Worm (Caenorhabditis elegans) whole organism, L4 larva: Measurements from ENCODE around the gene F14D7.14.

Experiments
- D1046.2 ChIP-seq: fragments of 200-800 bp; sonication (Bioruptor generic); IDR thresholded peaks from 2 replicates; pipeline ENCODE4 v1.3.6; 2022; ENCODE audit warnings: missing genetic modification characterization, missing compliant biosample characterization
- F26F4.8 ChIP-seq: fragments of 200-800 bp; sonication (Bioruptor generic); conservative IDR thresholded peaks from 2 replicates; pipeline ENCODE4 v1.3.6; 2022; ENCODE audit warnings: missing genetic modification characterization, missing compliant biosample characterization
- F44E2.7 ChIP-seq: fragments of 200-800 bp; sonication (Bioruptor generic); IDR thresholded peaks from 2 replicates; pipeline ENCODE4 v2.1.2; 2022; ENCODE audit warnings: missing genetic modification characterization, missing compliant biosample characterization
- R02D3.7 ChIP-seq: fragments of 150-350 bp; sonication (generic microtip); optimal IDR thresholded peaks from 3 replicates; lab custom pipeline; 2014; ENCODE audit warnings: missing biosample characterization, missing genetic modification characterization
- T20F7.1 ChIP-seq: fragments of 200-800 bp; sonication (Bioruptor generic); optimal IDR thresholded peaks from 2 replicates; lab custom pipeline; 2018; ENCODE audit warnings: mild to moderate bottlenecking, missing genetic modification characterization, missing compliant biosample characterization
- Y75B8A.6 ChIP-seq: fragments of 200-800 bp; sonication (Bioruptor generic); IDR thresholded peaks from 2 replicates; pipeline ENCODE4 v1.3.6; 2022; ENCODE audit warnings: missing genetic modification reagents, missing genetic modification characterization, missing compliant biosample characterization
- ZK337.2 ChIP-seq: fragments of 200-800 bp; sonication (Bioruptor generic); IDR thresholded peaks from 2 replicates; pipeline ENCODE4 v1.3.6; 2022; ENCODE audit warnings: missing genetic modification reagents, missing genetic modification characterization, missing compliant biosample characterization
- aha-1 ChIP-seq: fragments of 150-350 bp; peaks from one replicate; lab custom pipeline; 2014; ENCODE audit warnings: missing biosample characterization, missing genetic modification characterization
- attf-4 ChIP-seq: sonication (generic microtip); optimal IDR thresholded peaks from 3 replicates; lab custom pipeline; 2017; ENCODE audit warnings: missing biosample characterization, missing genetic modification characterization
- ceh-32 ChIP-seq: sonication (generic microtip); optimal IDR thresholded peaks from 2 replicates; lab custom pipeline; 2016; ENCODE audit warnings: mild to moderate bottlenecking, missing genetic modification characterization, missing compliant biosample characterization; ENCODE audit not compliant: poor library complexity
- ceh-44 ChIP-seq: fragments of 200-800 bp; sonication (Bioruptor generic); IDR thresholded peaks from 2 replicates; pipeline ENCODE4 v1.3.6; 2022; ENCODE audit warnings: missing genetic modification reagents, missing genetic modification characterization, missing compliant biosample characterization
- ceh-62 ChIP-seq: sonication (generic microtip); optimal IDR thresholded peaks from 2 replicates; lab custom pipeline; 2017; ENCODE audit warnings: missing biosample characterization, missing genetic modification characterization
- cey-2 ChIP-seq: sonication (generic microtip); optimal IDR thresholded peaks from 3 replicates; lab custom pipeline; 2017; ENCODE audit warnings: missing genetic modification characterization, mild to moderate bottlenecking, missing compliant biosample characterization, antibody characterized with exemption, borderline replicate concordance; ENCODE audit not compliant: insufficient read depth
- daf-16 ChIP-seq, 3 experiments: sonication (generic microtip); optimal IDR thresholded peaks; 2 replicates each; lab custom pipeline; 2016 to 2017; ENCODE audit warnings: missing genetic modification characterization in 3 of 3, missing genetic modification reagents in 3 of 3, mild to moderate bottlenecking in 2 of 3, missing compliant biosample characterization in 2 of 3, missing biosample characterization in 1 of 3, moderate library complexity in 1 of 3
- daf-19 ChIP-seq: fragments of 200-800 bp; sonication (Bioruptor generic); conservative IDR thresholded peaks from 2 replicates; pipeline ENCODE4 v1.3.6; 2022; ENCODE audit warnings: missing genetic modification characterization, missing compliant biosample characterization
- dmd-8 ChIP-seq: fragments of 200-800 bp; sonication (Bioruptor generic); IDR thresholded peaks from 2 replicates; pipeline ENCODE4 v1.3.6; 2022; ENCODE audit warnings: missing genetic modification characterization, missing compliant biosample characterization
- dmd-9 ChIP-seq: fragments of 200-800 bp; sonication (Bioruptor generic); IDR thresholded peaks from 2 replicates; pipeline ENCODE4 v1.3.6; 2022; ENCODE audit warnings: missing genetic modification reagents, missing genetic modification characterization, missing compliant biosample characterization
- duxl-1 ChIP-seq: sonication (generic microtip); optimal IDR thresholded peaks from 2 replicates; lab custom pipeline; 2016; ENCODE audit warnings: mild to moderate bottlenecking, missing genetic modification characterization, moderate library complexity, missing compliant biosample characterization; ENCODE audit not compliant: poor library complexity
- dve-1 ChIP-seq: sonication (generic microtip); optimal IDR thresholded peaks from 2 replicates; lab custom pipeline; 2017; ENCODE audit warnings: antibody characterized with exemption, mild to moderate bottlenecking, missing genetic modification characterization, missing compliant biosample characterization; ENCODE audit not compliant: insufficient read depth
- egl-43 ChIP-seq: fragments of 200-800 bp; sonication (Bioruptor generic); IDR thresholded peaks from 2 replicates; pipeline ENCODE4 v1.3.6; 2022; ENCODE audit warnings: missing genetic modification reagents, missing genetic modification characterization, missing compliant biosample characterization
- gei-8 ChIP-seq: fragments of 200-800 bp; sonication (Bioruptor generic); optimal IDR thresholded peaks from 2 replicates; lab custom pipeline; 2018; ENCODE audit warnings: mild to moderate bottlenecking, missing genetic modification characterization, missing compliant biosample characterization
- hif-1 ChIP-seq, 2 experiments: sonication (generic microtip); optimal IDR thresholded peaks; 2 replicates each; lab custom pipeline; 2016 to 2017; ENCODE audit warnings: missing compliant biosample characterization in 2 of 2, missing genetic modification characterization in 2 of 2, missing genetic modification reagents in 2 of 2, missing genotype in 2 of 2, mild to moderate bottlenecking in 1 of 2
- hlh-30 ChIP-seq: sonication (generic microtip); optimal IDR thresholded peaks from 2 replicates; lab custom pipeline; 2017; ENCODE audit warnings: antibody characterized with exemption, mild to moderate bottlenecking, missing genetic modification characterization, missing compliant biosample characterization; ENCODE audit not compliant: insufficient read depth
- lim-7 ChIP-seq: fragments of 200-800 bp; sonication (Bioruptor generic); IDR thresholded peaks from 2 replicates; pipeline ENCODE4 v1.3.6; 2022; ENCODE audit warnings: missing genetic modification characterization, missing compliant biosample characterization
- lin-1 ChIP-seq: fragments of 200-800 bp; sonication (Bioruptor generic); IDR thresholded peaks from 2 replicates; pipeline ENCODE4 v1.3.6; 2022; ENCODE audit warnings: missing genetic modification reagents, missing genetic modification characterization, missing compliant biosample characterization
- lin-13 ChIP-seq: fragments of 150-350 bp; optimal IDR thresholded peaks from 2 replicates; lab custom pipeline; 2014; ENCODE audit warnings: missing biosample characterization, missing genetic modification reagents, missing genetic modification characterization
- lir-3 ChIP-seq: sonication (generic microtip); optimal IDR thresholded peaks from 2 replicates; lab custom pipeline; 2016; ENCODE audit warnings: mild to moderate bottlenecking, missing genetic modification characterization, missing compliant biosample characterization
- mdl-1 ChIP-seq, 2 experiments: fragments of 150-350 bp in 1 of 2; sonication (generic microtip) in 1 of 2; optimal IDR thresholded peaks; 2 replicates each; lab custom pipeline; 2014 to 2017; ENCODE audit warnings: missing biosample characterization in 2 of 2, missing genetic modification characterization in 2 of 2
- mdt-29 ChIP-seq: fragments of 200-800 bp; sonication (Bioruptor generic); IDR thresholded peaks from 2 replicates; pipeline ENCODE4 v1.3.6; 2022; ENCODE audit warnings: missing genetic modification reagents, missing genetic modification characterization, missing compliant biosample characterization
- mxl-2 ChIP-seq: fragments of 200-800 bp; sonication (Bioruptor generic); conservative IDR thresholded peaks from 2 replicates; pipeline ENCODE4 v1.3.6; 2022; ENCODE audit warnings: missing genetic modification reagents, missing genetic modification characterization, missing compliant biosample characterization
- mxl-3 ChIP-seq: fragments of 200-800 bp; sonication (Bioruptor generic); optimal IDR thresholded peaks from 2 replicates; lab custom pipeline; 2018; ENCODE audit warnings: mild to moderate bottlenecking, missing genetic modification characterization, missing compliant biosample characterization
- nhr-237 ChIP-seq: sonication (generic microtip); optimal IDR thresholded peaks from 2 replicates; lab custom pipeline; 2017; ENCODE audit warnings: missing biosample characterization, missing genetic modification characterization
- nhr-41 ChIP-seq: fragments of 200-800 bp; sonication (Bioruptor generic); IDR thresholded peaks from 2 replicates; pipeline ENCODE4 v1.3.6; 2022; ENCODE audit warnings: missing genetic modification reagents, missing genetic modification characterization, missing compliant biosample characterization
- nhr-6 ChIP-seq: fragments of 150-350 bp; optimal IDR thresholded peaks from 2 replicates; lab custom pipeline; 2014; ENCODE audit warnings: missing biosample characterization, missing genetic modification characterization
- pha-4 ChIP-seq, 2 experiments: fragments of 150-350 bp in 1 of 2; fragments of 200-800 bp in 1 of 2; sonication (Bioruptor generic) in 1 of 2; IDR thresholded peaks in 1 of 2; optimal IDR thresholded peaks in 1 of 2; 2 replicates each; pipeline versions ENCODE4 v1.3.6 to Lab custom; 2014 to 2022; ENCODE audit warnings: missing genetic modification characterization in 2 of 2, missing genetic modification reagents in 2 of 2, missing biosample characterization in 1 of 2, missing compliant biosample characterization in 1 of 2
- rbr-2 ChIP-seq: sonication (generic microtip); optimal IDR thresholded peaks from 2 replicates; lab custom pipeline; 2016; ENCODE audit warnings: missing genotype, missing genetic modification characterization, missing compliant biosample characterization
- saeg-2 ChIP-seq: fragments of 200-800 bp; sonication (Bioruptor generic); IDR thresholded peaks from 2 replicates; pipeline ENCODE4 v1.3.6; 2022; ENCODE audit warnings: missing genetic modification reagents, missing genetic modification characterization, missing compliant biosample characterization
- set-16 ChIP-seq: fragments of 200-800 bp; sonication (Bioruptor generic); IDR thresholded peaks from 2 replicates; pipeline ENCODE4 v1.3.6; 2022; ENCODE audit warnings: missing genetic modification reagents, missing genetic modification characterization, missing compliant biosample characterization
- snpc-4 ChIP-seq: fragments of 150-350 bp; optimal IDR thresholded peaks from 2 replicates; lab custom pipeline; 2014; ENCODE audit warnings: missing biosample characterization, missing genetic modification characterization
- tag-97 ChIP-seq: fragments of 200-800 bp; sonication (Bioruptor generic); IDR thresholded peaks from 2 replicates; pipeline ENCODE4 v1.3.6; 2022; ENCODE audit warnings: missing genetic modification characterization, missing compliant biosample characterization
- unc-39 ChIP-seq: sonication (generic microtip); optimal IDR thresholded peaks from 2 replicates; lab custom pipeline; 2017; ENCODE audit warnings: missing biosample characterization, missing genetic modification characterization
- vab-7 ChIP-seq: fragments of 200-800 bp; sonication (Bioruptor generic); IDR thresholded peaks from 2 replicates; pipeline ENCODE4 v1.3.6; 2022; ENCODE audit warnings: missing genetic modification reagents, missing genetic modification characterization, missing compliant biosample characterization
- zfp-3 ChIP-seq: fragments of 200-800 bp; sonication (Bioruptor generic); conservative IDR thresholded peaks from 2 replicates; pipeline ENCODE4 v1.3.6; 2022; ENCODE audit warnings: missing genetic modification reagents, missing genetic modification characterization, missing compliant biosample characterization
- zip-11 ChIP-seq: fragments of 200-800 bp; sonication (Bioruptor generic); IDR thresholded peaks from 2 replicates; pipeline ENCODE4 v1.3.6; 2022; ENCODE audit warnings: missing genetic modification characterization, missing compliant biosample characterization
- ztf-11 ChIP-seq: fragments of 150-350 bp; optimal IDR thresholded peaks from 2 replicates; lab custom pipeline; 2014; ENCODE audit warnings: missing biosample characterization, missing genetic modification characterization
- ztf-7 ChIP-seq: fragments of 150-350 bp; optimal IDR thresholded peaks from 2 replicates; lab custom pipeline; 2014; ENCODE audit warnings: missing biosample characterization, missing genetic modification characterization

The F14D7.14 gene

DNA sequence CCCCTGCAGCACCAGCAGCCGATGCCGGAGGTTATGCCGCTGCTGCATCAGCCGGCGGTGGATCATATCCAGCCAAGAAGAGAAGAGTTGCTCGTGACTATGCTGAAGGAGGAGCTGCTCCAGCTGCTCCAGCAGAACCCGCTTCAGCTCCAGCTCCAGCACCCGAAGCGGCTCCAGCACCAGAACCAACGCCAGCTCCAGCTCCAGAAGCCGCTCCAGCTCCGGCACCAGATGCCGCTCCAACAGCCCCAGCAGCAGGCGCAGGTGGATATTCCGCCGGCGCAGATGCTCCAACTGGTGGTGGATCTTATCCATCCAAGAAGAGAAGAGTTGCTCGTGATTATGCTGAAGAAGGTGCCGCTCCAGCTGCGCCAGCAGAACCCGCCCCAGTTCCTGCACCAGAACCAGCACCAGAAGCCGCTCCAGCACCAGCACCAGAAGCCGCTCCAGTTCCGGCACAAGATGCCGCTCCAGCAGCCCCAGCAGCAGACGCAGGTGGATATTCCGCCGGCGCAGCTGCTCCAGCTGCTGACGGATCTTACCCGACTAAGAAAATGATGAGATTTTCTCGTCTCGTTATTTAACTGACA is 11.1 kb downstream of the F14D7.14 start:
- TF ChIP-seq set-16 (GFP tag; lab: Robert Waterston, UW) (peak; percentile 99), ztf-11 (tag; lab: Kevin White, UChicago) (no peak), mdt-29 (no peak), daf-16 (GFP tag; optimal IDR thresholded peaks at IDR 0.05; lab: Kevin White, UChicago) (no peak), daf-16 (tag; optimal IDR thresholded peaks at IDR 0.05; lab: Kevin White, UChicago) (no peak), ceh-62 (tag; lab: Kevin White, UChicago) (no peak), dmd-9 (GFP tag; lab: Robert Waterston, UW) (peak; percentile 24; the same call in 1 of the 2 replicates), ZK337.2 (no peak), rbr-2 (tag; lab: Kevin White, UChicago) (no peak), vab-7 (no peak), dmd-8 (GFP tag; lab: Robert Waterston, UW) (0 out of 2 replicates have a peak, but pooled peaks have one; percentile 33), F26F4.8 (no peak), pha-4 (GFP tag; IDR thresholded peaks at IDR 0.05; lab: Robert Waterston, UW) (peak; percentile 33; the same call in 1 of the 2 replicates), pha-4 (tag; optimal IDR thresholded peaks at IDR 0.05; lab: Kevin White, UChicago) (no peak), lim-7 (GFP tag; lab: Robert Waterston, UW) (0 out of 2 replicates have a peak, but pooled peaks have one; percentile 55), mdl-1 (tag; optimal IDR thresholded peaks at IDR 0.05; lab: Kevin White, UChicago) (no peak), R02D3.7 (tag; lab: Kevin White, UChicago) (no peak)

DNA sequence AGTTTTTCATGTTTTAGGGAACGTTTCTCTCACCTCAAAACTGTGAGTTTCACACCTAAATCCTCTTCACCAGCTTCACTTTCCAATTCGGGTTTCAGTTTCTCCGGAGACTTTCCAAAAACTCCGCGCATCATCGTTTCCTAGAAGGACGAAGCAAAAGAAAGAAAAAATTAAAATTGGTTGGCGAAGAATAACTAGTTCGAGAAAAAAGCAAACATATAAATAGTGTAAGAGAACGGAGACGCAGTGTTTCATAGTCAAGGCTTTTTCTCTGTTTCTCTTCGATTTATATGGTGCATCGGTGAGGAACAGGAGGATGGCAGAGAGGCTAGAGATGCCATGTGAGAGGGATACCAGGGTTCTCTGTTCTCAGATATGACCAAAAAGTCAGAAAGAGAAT is 13.0 kb downstream of the F14D7.14 start, which contains the start of gene F47B8.3:
Gene F47B8.3 (minus strand): TSS at position 261 of the 400 bp plus-strand sequence.
- no peak for TF ChIP-seq hif-1 (tag; optimal IDR thresholded peaks at IDR 0.05; lab: Kevin White, UChicago)
- TF ChIP-seq zfp-3 (GFP tag; lab: Robert Waterston, UW), result no peak
- no peak for TF ChIP-seq ceh-44 (GFP tag; lab: Robert Waterston, UW)
- no peak for TF ChIP-seq F44E2.7 (GFP tag; lab: Robert Waterston, UW)
- no peak for TF ChIP-seq unc-39 (tag; lab: Kevin White, UChicago)
- no peak for TF ChIP-seq nhr-237 (tag; lab: Kevin White, UChicago)
- no peak for TF ChIP-seq snpc-4 (tag; lab: Kevin White, UChicago)
- no peak for TF ChIP-seq egl-43 (GFP tag; lab: Robert Waterston, UW)
- TF ChIP-seq rbr-2 (tag; lab: Kevin White, UChicago), result peak; percentile 19
- TF ChIP-seq lin-13 (GFP tag; lab: Kevin White, UChicago), result no peak
- TF ChIP-seq cey-2 (tag; lab: Kevin White, UChicago), result no peak
- no peak for TF ChIP-seq gei-8 (GFP tag; lab: Kevin White, UChicago)
- TF ChIP-seq T20F7.1 (GFP tag; lab: Kevin White, UChicago), result no peak
- TF ChIP-seq daf-19 (GFP tag; lab: Robert Waterston, UW), result no peak
- TF ChIP-seq ztf-7 (tag; lab: Kevin White, UChicago), result no peak
- no peak for TF ChIP-seq nhr-41 (GFP tag; lab: Robert Waterston, UW)
- no peak for TF ChIP-seq attf-4 (tag; lab: Kevin White, UChicago)
- peak in 1 of 2 experiments; percentile 70 for TF ChIP-seq mdl-1 (tag; optimal IDR thresholded peaks at IDR 0.05; lab: Kevin White, UChicago)
- no peak for TF ChIP-seq lin-1 (GFP tag; lab: Robert Waterston, UW)
- TF ChIP-seq ceh-32 (tag; lab: Kevin White, UChicago), result no peak
- no peak for TF ChIP-seq pha-4 (GFP tag; IDR thresholded peaks at IDR 0.05; lab: Robert Waterston, UW)
- no peak for TF ChIP-seq pha-4 (tag; optimal IDR thresholded peaks at IDR 0.05; lab: Kevin White, UChicago)
- no peak for TF ChIP-seq mxl-2
- no peak for TF ChIP-seq duxl-1 (tag; lab: Kevin White, UChicago)
- TF ChIP-seq nhr-6 (tag; lab: Kevin White, UChicago), result peak; percentile 42
- TF ChIP-seq ceh-62 (tag; lab: Kevin White, UChicago), result no peak
- TF ChIP-seq dve-1, result peak; percentile 3
- no peak for TF ChIP-seq lir-3 (tag; lab: Kevin White, UChicago)
- peak; percentile 75 for TF ChIP-seq hlh-30 (tag; lab: Kevin White, UChicago)
- TF ChIP-seq daf-16 (GFP tag; optimal IDR thresholded peaks at IDR 0.05; lab: Kevin White, UChicago), result no peak
- TF ChIP-seq daf-16 (tag; optimal IDR thresholded peaks at IDR 0.05; lab: Kevin White, UChicago), result peak; percentile 9
- TF ChIP-seq tag-97, result no peak
- TF ChIP-seq aha-1 (tag; lab: Kevin White, UChicago), result no peak
- peak; percentile 12 for TF ChIP-seq mxl-3
- no peak for TF ChIP-seq Y75B8A.6 (GFP tag; lab: Robert Waterston, UW)
- no peak for TF ChIP-seq saeg-2 (GFP tag; lab: Robert Waterston, UW)
- TF ChIP-seq zip-11 (GFP tag; lab: Robert Waterston, UW), result no peak
- TF ChIP-seq D1046.2 (GFP tag; lab: Robert Waterston, UW), result no peak
- no peak for TF ChIP-seq mdt-29
